Worm (Caenorhabditis elegans): ENCODE results near the gene Y73F8A.27.

Gene Y73F8A.27

ce11 chrIV:15472387-15472859, at the start of gene Y73F8A.27:
Gene Y73F8A.27 (plus strand): TSS chrIV:15472809.
- TF ChIP-seq ceh-16 (tag; optimal IDR thresholded peaks at IDR 0.05) (peak; percentile 40), alr-1 (tag; optimal IDR thresholded peaks at IDR 0.05) (no peak), gmeb-1 (tag; optimal IDR thresholded peaks at IDR 0.05) (peak; percentile 91), fos-1 (tag; optimal IDR thresholded peaks at IDR 0.05) (peak; percentile 64), ztf-4 (tag; optimal IDR thresholded peaks at IDR 0.05) (peak; percentile 80), sma-9 (GFP tag; optimal IDR thresholded peaks at IDR 0.05) (peak; percentile 90), sma-9 (tag; optimal IDR thresholded peaks at IDR 0.05) (no peak), ZK546.5 (tag; optimal IDR thresholded peaks at IDR 0.05) (peak; percentile 46), nhr-77 (tag; optimal IDR thresholded peaks at IDR 0.05) (peak; percentile 51), lsy-2 (tag; optimal IDR thresholded peaks at IDR 0.05) (peak; percentile 92 to 96), C34F6.9 (tag; optimal IDR thresholded peaks at IDR 0.05) (peak; percentile 96), nhr-237 (tag; optimal IDR thresholded peaks at IDR 0.05) (peak; percentile 81), nhr-25 (tag; optimal IDR thresholded peaks at IDR 0.05) (peak; percentile 92), crh-2 (tag; optimal IDR thresholded peaks at IDR 0.05) (peak; percentile 97), aly-2 (tag; optimal IDR thresholded peaks at IDR 0.05) (no peak), Y55F3AM.14 (GFP tag; optimal IDR thresholded peaks at IDR 0.05) (peak; percentile 24), ceh-82 (tag; optimal IDR thresholded peaks at IDR 0.05) (peak; percentile 56), lin-13 (GFP tag; optimal IDR thresholded peaks at IDR 0.05) (peak; percentile 95), nhr-12 (tag; optimal IDR thresholded peaks at IDR 0.05) (peak; percentile 43), nhr-11 (tag; optimal IDR thresholded peaks at IDR 0.05) (no peak), unc-62 (GFP tag; optimal IDR thresholded peaks at IDR 0.05) (no peak), mab-5 (tag; optimal IDR thresholded peaks at IDR 0.05) (peak; percentile 87), R02D3.7 (tag; optimal IDR thresholded peaks at IDR 0.05) (peak; percentile 20), blmp-1 (tag; optimal IDR thresholded peaks at IDR 0.05; ENCODE audit: insufficient read depth) (peak; percentile 51), egl-27 (tag; optimal IDR thresholded peaks at IDR 0.05) (peak; percentile 79), lin-39 (tag; optimal IDR thresholded peaks at IDR 0.05) (no peak), unc-39 (tag; optimal IDR thresholded peaks at IDR 0.05) (no peak), zag-1 (tag; optimal IDR thresholded peaks at IDR 0.05) (peak; percentile 53), F13H6.1 (tag; optimal IDR thresholded peaks at IDR 0.05) (peak; percentile 93), snpc-4 (tag; optimal IDR thresholded peaks at IDR 0.05) (peak; percentile 83), mdl-1 (tag; optimal IDR thresholded peaks at IDR 0.05) (peak in 1 of 2 experiments; percentile 19), sma-3 (GFP tag; optimal IDR thresholded peaks at IDR 0.05) (peak; percentile 93), peb-1 (tag; optimal IDR thresholded peaks at IDR 0.05) (no peak), nhr-21 (tag; optimal IDR thresholded peaks at IDR 0.05) (peak; percentile 89), unc-55 (GFP tag; optimal IDR thresholded peaks at IDR 0.05) (peak; percentile 96), elt-1 (tag; optimal IDR thresholded peaks at IDR 0.05) (no peak), nhr-23 (tag; optimal IDR thresholded peaks at IDR 0.05) (no peak), elt-3 (tag; optimal IDR thresholded peaks at IDR 0.05) (no peak), mbf-1 (tag; optimal IDR thresholded peaks at IDR 0.05) (peak; percentile 29), nhr-129 (tag; optimal IDR thresholded peaks at IDR 0.05) (peak; percentile 87), ama-1 (optimal IDR thresholded peaks at IDR 0.05) (peak; percentile 66), nhr-6 (tag; optimal IDR thresholded peaks at IDR 0.05) (peak; percentile 92), skn-1 (tag; optimal IDR thresholded peaks at IDR 0.05) (peak; percentile 83), nhr-10 (tag; optimal IDR thresholded peaks at IDR 0.05) (peak; percentile 68), ztf-1 (GFP tag; conservative IDR thresholded peaks at IDR 0.05) (no peak), sem-4 (tag; optimal IDR thresholded peaks at IDR 0.05) (peak; percentile 91), lin-11 (tag; optimal IDR thresholded peaks at IDR 0.05) (peak; percentile 84), ztf-11 (tag; optimal IDR thresholded peaks at IDR 0.05) (no peak), dmd-4 (tag; optimal IDR thresholded peaks at IDR 0.05) (peak; percentile 27)

Measured in whole organism, L2 larva.